Worm (Caenorhabditis elegans): ENCODE measurements around the gene M7.7.

M7.7 gene

DNA sequence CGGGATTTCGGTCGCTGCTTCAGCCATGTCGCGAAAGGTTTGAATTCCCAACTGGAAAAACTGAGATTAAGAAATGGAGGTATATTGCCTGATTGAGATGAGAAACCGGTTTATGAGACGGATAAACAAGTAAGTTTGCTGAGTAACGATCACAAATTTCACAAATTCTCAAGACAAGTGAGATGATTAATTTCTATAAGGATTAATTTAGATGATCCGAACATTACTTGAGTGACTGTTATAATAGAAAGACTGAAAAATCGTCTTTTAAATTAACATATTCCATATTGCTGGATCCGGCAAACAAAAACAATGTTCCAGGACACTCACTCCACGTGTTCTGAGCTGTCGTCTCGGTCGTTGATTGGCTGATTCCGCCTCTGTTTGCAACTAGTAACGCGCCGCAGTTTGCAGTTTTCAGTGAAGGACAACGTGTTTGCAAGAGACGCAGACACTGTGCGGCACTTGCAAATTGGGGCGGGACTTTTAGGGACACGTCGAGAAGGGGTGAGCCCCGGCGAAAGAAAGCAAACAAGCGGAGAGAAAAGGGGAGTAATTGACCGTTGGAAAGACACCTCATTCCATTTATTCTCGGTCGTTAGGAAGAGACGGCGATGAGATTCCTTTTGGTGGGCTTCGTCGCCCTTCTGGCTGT, 29.3 kb downstream of the M7.7 start, which contains the start of the genes imp-2 and enpl-1:
TSS of gene imp-2 (minus strand) at position 51 of the 655 bp plus-strand sequence.
TSS of gene enpl-1 (plus strand) at position 462 of the 655 bp plus-strand sequence.
- TF ChIP-seq unc-130 (GFP tag; optimal IDR thresholded peaks at IDR 0.05) = no peak
- peak; percentile 69 for TF ChIP-seq egrh-3 (GFP tag; IDR thresholded peaks at IDR 0.05)
- peak; percentile 51 for TF ChIP-seq F22D6.2 (tag; optimal IDR thresholded peaks at IDR 0.05)
- no peak for TF ChIP-seq ama-1 (optimal IDR thresholded peaks at IDR 0.05)
- peak in 1 of 2 experiments; percentile 41 for TF ChIP-seq ama-1 (GFP tag; optimal IDR thresholded peaks at IDR 0.05)
- TF ChIP-seq mes-4 (tag; optimal IDR thresholded peaks at IDR 0.05) = no peak
- peak; percentile 82 for TF ChIP-seq lin-54 (GFP tag; optimal IDR thresholded peaks at IDR 0.05)
- peak; percentile 37 for TF ChIP-seq akir-1 (GFP tag; optimal IDR thresholded peaks at IDR 0.05)
- TF ChIP-seq dpl-1 (GFP tag; optimal IDR thresholded peaks at IDR 0.05) = peak; percentile 48
- peak; percentile 86 for TF ChIP-seq tlf-1 (GFP tag; optimal IDR thresholded peaks at IDR 0.05)
- no peak for TF ChIP-seq pha-4 (tag; optimal IDR thresholded peaks at IDR 0.05)
- peak; percentile 58; the same call in 1 of the 2 replicates for TF ChIP-seq lir-1 (GFP tag; conservative IDR thresholded peaks at IDR 0.05)
- peak; percentile 100 for TF ChIP-seq let-607 (tag; optimal IDR thresholded peaks at IDR 0.05)
- peak; percentile 65 for TF ChIP-seq tbp1 (GFP tag; optimal IDR thresholded peaks at IDR 0.05)
- peak; percentile 60 for TF ChIP-seq K11D2.4 (GFP tag; IDR thresholded peaks at IDR 0.05)
- peak; percentile 21 for TF ChIP-seq F23B12.7 (tag; optimal IDR thresholded peaks at IDR 0.05; ENCODE audit: insufficient read depth)
- TF ChIP-seq cebp-1 (GFP tag; IDR thresholded peaks at IDR 0.05) = 0 out of 2 replicates have a peak, but pooled peaks have one; percentile 12
- peak; percentile 82 for TF ChIP-seq cebp-1 (tag; optimal IDR thresholded peaks at IDR 0.05)
- peak; percentile 91 for TF ChIP-seq ekl-4 (GFP tag; IDR thresholded peaks at IDR 0.05)
- peak; percentile 80 for TF ChIP-seq C06A6.2 (GFP tag; conservative IDR thresholded peaks at IDR 0.05)
- TF ChIP-seq nhr-120 (GFP tag; IDR thresholded peaks at IDR 0.05) = no peak
- no peak for TF ChIP-seq ceh-91 (GFP tag; IDR thresholded peaks at IDR 0.05)
- TF ChIP-seq madf-6 (GFP tag; IDR thresholded peaks at IDR 0.05) = peak; percentile 60; the same call in 1 of the 2 replicates
- no peak for TF ChIP-seq him-1 (tag; optimal IDR thresholded peaks at IDR 0.05)
- peak; percentile 97 for TF ChIP-seq zfh-2 (GFP tag; conservative IDR thresholded peaks at IDR 0.05)
- no peak for TF ChIP-seq attf-6 (GFP tag; IDR thresholded peaks at IDR 0.05)
- no peak for TF ChIP-seq ceh-58 (GFP tag; IDR thresholded peaks at IDR 0.05)
- peak; percentile 74 for TF ChIP-seq somi-1 (GFP tag; optimal IDR thresholded peaks at IDR 0.05)
- TF ChIP-seq attf-5 (GFP tag; optimal IDR thresholded peaks at IDR 0.05) = peak; percentile 88
- 0 out of 2 replicates have a peak, but pooled peaks have one; percentile 30 for TF ChIP-seq ztf-25 (GFP tag; IDR thresholded peaks at IDR 0.05)
- peak; percentile 97 for TF ChIP-seq hmg-1.2 (GFP tag; IDR thresholded peaks at IDR 0.05)
- TF ChIP-seq egl-18 (GFP tag; IDR thresholded peaks at IDR 0.05) = no peak
- peak; percentile 46 for TF ChIP-seq gei-17 (GFP tag; optimal IDR thresholded peaks at IDR 0.05)
- TF ChIP-seq aptf-2 (GFP tag; conservative IDR thresholded peaks at IDR 0.05) = no peak
- TF ChIP-seq F33H1.4 (GFP tag; IDR thresholded peaks at IDR 0.05) = peak; percentile 63
- TF ChIP-seq F57C9.4 (tag; optimal IDR thresholded peaks at IDR 0.05) = no peak
- no peak for TF ChIP-seq B0035.1 (tag; optimal IDR thresholded peaks at IDR 0.05)
- peak; percentile 72; the same call in 1 of the 2 replicates for TF ChIP-seq madf-3 (GFP tag; IDR thresholded peaks at IDR 0.05)
- peak; percentile 3 for TF ChIP-seq snpc-1.3 (tag; optimal IDR thresholded peaks at IDR 0.05; ENCODE audit: insufficient read depth)
- TF ChIP-seq F57A8.1 (GFP tag; optimal IDR thresholded peaks at IDR 0.05) = peak; percentile 40
- TF ChIP-seq nhr-80 (tag; optimal IDR thresholded peaks at IDR 0.05) = peak; percentile 96
- TF ChIP-seq efl-1 (GFP tag; optimal IDR thresholded peaks at IDR 0.05) = peak; percentile 23
- peak; percentile 86 for TF ChIP-seq K12H6.12 (tag; optimal IDR thresholded peaks at IDR 0.05)
- peak; percentile 12 for TF ChIP-seq die-1 (tag; optimal IDR thresholded peaks at IDR 0.05)
- no peak for TF ChIP-seq sdz-38 (tag; optimal IDR thresholded peaks at IDR 0.05)
- TF ChIP-seq atf-7 (tag; optimal IDR thresholded peaks at IDR 0.05) = peak; percentile 63
- peak; percentile 55; the same call in 1 of the 2 replicates for TF ChIP-seq egl-44 (GFP tag; IDR thresholded peaks at IDR 0.05)
- no peak for TF ChIP-seq nhr-179 (tag; optimal IDR thresholded peaks at IDR 0.05)

All from whole organism, young adult.